Fruit fly (Drosophila melanogaster) Kc167 (cell line): ENCODE data around the gene eIF3g1.
A peak's percentile ranks its signal among the peaks of the same experiment; 100 is the strongest.

Experiments
- Myc ChIP-seq: fragments of >200 bp; optimal IDR thresholded peaks from 2 replicates; lab custom pipeline; 2017; ENCODE audit warnings: missing external identifiers
- Sin3A ChIP-seq: fragments of >200 bp; optimal IDR thresholded peaks from 2 replicates; lab custom pipeline; 2018; ENCODE audit warnings: missing external identifiers
- h ChIP-seq: fragments of >200 bp; optimal IDR thresholded peaks from 3 replicates; lab custom pipeline; 2018; ENCODE audit warnings: missing external identifiers
- insv ChIP-seq: fragments of >200 bp; optimal IDR thresholded peaks from 3 replicates; lab custom pipeline; 2018; ENCODE audit warnings: missing external identifiers
- psq ChIP-seq: fragments of >200 bp; optimal IDR thresholded peaks from 2 replicates; lab custom pipeline; 2017; ENCODE audit warnings: missing external identifiers
- ttk ChIP-seq: sonication (Bioruptor generic); optimal IDR thresholded peaks from 2 replicates; lab custom pipeline; 2017; ENCODE audit warnings: missing external identifiers

eIF3g1 gene

DNA sequence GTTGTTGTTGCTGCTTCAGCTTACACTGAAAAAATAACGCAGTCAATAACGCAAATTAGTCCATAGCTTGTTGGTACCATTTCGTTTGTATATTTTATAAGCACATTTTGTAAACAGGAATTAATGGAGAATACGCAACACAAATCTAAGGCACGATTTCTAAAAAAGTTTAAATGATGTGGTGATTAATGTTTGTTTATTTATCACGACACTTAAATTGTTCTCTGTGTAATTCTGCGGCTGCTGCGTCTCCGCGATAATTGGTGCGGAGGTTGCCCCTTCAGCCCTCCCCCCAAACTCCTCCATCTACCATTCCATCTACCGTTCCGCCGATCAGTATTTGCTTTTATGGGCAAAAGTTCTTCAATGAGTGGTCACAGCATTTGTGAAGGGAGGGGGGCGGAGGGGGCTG is 37.3 kb upstream of the eIF3g1 start:
- TF ChIP-seq ttk (no peak), Myc (lab: Kevin White, UChicago) (no peak)

DNA sequence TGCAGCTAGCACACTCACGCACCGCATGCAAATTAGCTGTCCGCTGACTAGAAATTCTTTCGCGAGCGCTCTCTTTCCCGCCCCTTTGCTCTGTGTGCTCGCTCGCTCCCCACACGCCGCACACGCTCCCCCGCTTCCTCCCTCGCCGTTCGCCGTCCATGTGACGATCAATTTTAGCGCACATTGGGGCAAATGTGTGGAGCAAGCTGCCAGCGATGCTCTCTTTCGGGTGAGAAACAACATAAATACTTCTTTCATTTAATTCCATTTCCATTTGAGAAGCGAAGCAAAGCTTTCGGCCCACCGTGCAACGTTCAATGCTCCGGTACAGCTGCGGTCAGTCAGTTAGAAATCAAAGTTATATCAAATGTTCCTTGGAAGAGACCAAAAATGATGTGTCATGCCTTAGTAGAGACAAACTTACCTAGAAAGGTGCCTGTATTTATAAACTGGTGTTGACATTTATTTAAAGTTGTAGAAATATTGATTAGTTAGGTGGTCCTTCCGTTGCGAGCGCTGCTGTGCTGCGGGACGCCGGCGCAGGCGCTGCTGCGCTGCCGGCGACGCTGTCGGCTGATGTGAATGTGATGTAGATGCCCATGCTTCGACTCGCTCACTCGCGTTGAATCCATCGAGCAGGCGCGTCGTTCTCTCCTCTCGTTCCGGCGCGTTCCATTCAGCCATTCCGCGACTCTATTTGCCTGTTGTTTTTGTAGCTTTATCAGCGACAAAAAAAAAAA is 36.1 kb upstream of the eIF3g1 start:
- TF ChIP-seq h (lab: Kevin White, UChicago) = no peak
- no peak for TF ChIP-seq insv
- TF ChIP-seq Myc (lab: Kevin White, UChicago) = no peak
- no peak for TF ChIP-seq ttk
- TF ChIP-seq psq (lab: Kevin White, UChicago) = no peak
- no peak for TF ChIP-seq Sin3A

DNA sequence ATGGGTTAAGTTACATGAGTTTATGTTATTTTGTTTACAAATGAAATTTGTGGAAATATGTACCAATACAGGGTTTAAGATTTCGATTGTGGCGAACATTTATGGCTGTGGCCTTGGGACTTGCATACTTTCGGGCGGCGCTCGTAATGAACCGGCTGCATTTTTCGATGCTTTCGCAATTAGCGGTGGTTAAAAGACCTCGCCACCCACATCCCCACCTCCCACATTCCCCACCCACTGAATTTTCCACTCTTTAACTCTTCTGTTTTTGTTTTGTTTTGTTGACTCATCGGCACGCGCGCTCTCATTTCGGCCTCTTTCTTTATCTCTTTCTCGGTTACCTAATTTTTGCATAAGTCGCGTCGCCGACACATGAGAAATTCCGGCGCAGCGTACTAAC is 35.5 kb upstream of the eIF3g1 start:
- TF ChIP-seq ttk (no peak), Sin3A (no peak), h (lab: Kevin White, UChicago) (no peak), Myc (lab: Kevin White, UChicago) (no peak), psq (lab: Kevin White, UChicago) (no peak)

DNA sequence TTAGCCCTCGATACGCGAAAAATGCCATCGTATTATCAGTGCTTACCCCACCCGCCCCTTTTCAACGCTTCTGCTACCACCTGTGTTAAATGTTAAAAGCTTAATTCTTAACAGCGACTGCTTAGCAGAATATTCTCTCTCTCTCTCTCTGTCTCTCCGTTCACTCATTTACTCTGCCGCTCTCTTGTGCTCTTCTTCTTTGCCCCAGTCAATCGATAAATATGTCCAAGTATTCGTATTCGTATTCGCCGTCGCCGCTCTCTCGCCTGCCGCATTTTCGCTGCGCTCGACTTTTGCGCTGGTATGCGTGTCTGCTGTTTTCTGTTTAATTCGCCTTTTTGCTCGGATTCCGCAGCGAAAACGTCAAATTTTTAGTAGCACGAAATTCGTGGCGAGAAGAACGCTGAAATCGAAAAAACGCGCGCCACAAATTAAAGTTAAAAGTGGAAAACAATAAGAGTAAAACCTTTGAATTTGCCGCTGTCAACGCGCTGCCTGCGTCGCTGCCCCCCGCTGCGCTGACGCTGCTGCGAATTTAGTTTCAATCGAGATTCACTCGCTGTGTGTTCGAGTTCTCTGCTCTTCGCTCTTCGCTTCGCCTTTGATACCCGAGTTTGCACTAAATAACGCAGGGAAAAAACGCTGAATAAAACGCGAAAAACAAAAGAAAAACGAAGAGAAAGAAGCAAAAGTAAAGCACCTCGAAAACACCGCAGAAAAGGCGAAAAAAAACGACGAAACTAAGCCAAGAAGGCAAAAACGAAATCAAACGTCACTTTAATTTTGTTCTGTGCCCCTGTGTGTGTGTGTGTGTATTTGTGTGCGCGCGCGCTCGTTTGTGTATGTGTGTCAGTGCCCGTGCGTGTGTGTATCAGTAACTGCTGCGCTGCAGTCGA is 32.6 kb upstream of the eIF3g1 start:
- TF ChIP-seq h (lab: Kevin White, UChicago) (no peak), insv (no peak), Sin3A (no peak), Myc (lab: Kevin White, UChicago) (no peak), psq (lab: Kevin White, UChicago) (no peak), ttk (no peak)

DNA sequence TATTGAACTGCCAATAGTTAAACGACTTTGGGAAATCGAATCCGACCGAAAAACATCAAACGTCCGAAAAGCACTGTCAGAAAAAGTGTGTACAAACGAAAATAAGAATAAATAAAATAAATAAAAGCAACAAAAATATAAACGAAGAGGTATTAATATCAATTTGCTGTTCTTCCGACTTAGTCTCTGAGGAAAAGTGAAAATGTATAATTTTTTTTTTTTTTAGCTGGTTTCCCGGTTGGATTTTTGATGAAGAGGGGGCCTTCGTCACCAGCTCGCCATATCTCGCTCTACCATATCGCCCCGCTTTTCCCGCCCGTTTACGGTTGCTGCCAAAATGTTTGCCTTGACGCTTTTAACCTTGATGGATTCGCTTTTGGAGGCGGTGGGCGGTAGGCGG is 28.5 kb upstream of the eIF3g1 start:
- TF ChIP-seq h (lab: Kevin White, UChicago) = no peak
- no peak for TF ChIP-seq psq (lab: Kevin White, UChicago)
- TF ChIP-seq Myc (lab: Kevin White, UChicago) = no peak

DNA sequence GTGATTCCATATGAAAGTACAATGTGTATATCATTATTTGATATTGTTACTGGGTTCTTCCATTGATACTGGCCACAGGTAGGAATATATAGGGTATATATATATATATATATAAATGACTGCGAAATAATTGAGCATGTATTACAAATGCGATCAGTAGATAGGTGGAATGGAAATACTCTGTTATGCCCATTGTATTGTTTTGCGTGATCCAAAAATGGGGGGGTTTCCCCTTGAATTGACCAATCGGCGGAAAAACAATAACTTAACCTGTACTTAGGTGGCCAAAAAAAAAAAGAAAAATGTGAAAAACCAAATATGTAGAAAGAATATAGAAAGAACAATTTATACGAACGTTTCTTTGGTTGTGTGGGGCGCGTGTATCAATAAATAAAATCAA is 27.8 kb upstream of the eIF3g1 start:
- no peak for TF ChIP-seq Sin3A
- TF ChIP-seq h (lab: Kevin White, UChicago) = no peak
- TF ChIP-seq Myc (lab: Kevin White, UChicago) = no peak
- TF ChIP-seq insv = no peak
- TF ChIP-seq psq (lab: Kevin White, UChicago) = no peak
- no peak for TF ChIP-seq ttk

DNA sequence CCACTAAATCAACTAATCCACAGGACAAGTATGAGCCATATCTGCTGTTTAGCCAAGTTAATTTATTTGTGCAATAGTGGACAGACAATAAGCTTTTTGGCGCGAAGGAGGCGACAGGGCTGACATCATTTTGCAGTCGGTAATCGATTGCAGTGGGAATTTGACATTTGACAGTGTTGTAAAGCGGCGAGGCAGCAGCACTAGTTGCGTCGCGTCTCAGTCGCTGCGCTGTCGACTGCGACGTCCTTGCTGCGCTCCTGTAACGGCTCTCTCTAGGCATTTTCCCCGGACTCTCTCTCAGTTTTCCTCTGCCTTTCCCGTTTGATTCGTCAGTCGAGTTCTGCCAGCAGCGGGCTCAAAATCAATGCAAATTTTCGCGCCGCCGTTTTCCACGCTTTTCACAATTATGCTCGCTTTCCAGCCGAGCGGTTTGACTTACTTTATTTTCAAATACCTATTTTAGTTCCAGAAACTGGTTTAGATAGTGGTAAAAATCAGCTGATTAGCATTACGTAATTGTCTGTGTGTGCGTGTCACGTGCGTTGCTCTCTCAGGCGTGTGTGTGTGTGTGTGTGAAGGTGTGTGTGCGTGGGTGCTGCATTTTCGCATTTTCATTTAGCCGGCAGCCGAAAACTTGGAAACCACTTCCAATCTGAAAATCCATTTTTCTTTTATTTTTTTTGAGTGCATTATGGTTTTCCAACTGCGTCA is 26.8 kb upstream of the eIF3g1 start:
- no peak for TF ChIP-seq psq (lab: Kevin White, UChicago)
- no peak for TF ChIP-seq h (lab: Kevin White, UChicago)
- no peak for TF ChIP-seq insv
- TF ChIP-seq ttk = no peak
- TF ChIP-seq Sin3A = no peak
- no peak for TF ChIP-seq Myc (lab: Kevin White, UChicago)

DNA sequence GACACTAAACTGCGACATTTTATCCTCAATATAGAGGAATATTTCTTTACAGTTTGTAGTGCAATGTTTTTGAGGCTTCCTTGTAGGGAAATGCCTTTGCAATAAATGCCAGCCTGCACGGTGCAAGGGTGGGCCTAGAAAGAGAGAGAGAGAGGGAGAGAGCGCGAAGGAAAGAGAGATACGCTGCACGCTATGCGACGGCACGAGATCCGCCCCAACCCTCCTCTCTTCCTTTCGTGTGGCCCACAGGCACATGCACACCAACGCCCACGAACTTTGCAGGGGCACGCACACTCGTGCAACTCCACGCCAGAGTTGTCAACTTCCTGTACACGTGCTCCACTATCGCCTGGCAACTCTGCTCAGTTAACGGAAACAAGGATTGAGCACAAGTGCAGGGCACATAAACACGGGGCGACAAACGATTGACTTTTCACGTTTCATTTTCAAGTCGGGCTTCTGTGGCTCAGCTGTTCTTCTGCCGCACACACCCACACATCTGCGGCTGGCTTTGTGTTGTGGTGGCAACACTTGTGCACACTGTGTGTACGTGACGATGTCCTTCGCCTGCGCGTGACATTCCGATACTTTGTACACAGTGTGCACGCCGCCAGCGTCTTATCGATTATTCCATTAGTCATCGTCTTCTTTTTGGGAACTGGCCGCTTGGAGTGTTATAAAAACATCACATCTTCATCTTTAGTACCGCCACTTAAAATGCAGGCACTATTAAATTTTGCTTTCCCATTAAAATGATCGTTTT is 26.0 kb upstream of the eIF3g1 start:
- TF ChIP-seq insv = no peak
- no peak for TF ChIP-seq Sin3A
- TF ChIP-seq psq (lab: Kevin White, UChicago) = no peak
- no peak for TF ChIP-seq h (lab: Kevin White, UChicago)
- no peak for TF ChIP-seq ttk
- TF ChIP-seq Myc (lab: Kevin White, UChicago) = no peak

DNA sequence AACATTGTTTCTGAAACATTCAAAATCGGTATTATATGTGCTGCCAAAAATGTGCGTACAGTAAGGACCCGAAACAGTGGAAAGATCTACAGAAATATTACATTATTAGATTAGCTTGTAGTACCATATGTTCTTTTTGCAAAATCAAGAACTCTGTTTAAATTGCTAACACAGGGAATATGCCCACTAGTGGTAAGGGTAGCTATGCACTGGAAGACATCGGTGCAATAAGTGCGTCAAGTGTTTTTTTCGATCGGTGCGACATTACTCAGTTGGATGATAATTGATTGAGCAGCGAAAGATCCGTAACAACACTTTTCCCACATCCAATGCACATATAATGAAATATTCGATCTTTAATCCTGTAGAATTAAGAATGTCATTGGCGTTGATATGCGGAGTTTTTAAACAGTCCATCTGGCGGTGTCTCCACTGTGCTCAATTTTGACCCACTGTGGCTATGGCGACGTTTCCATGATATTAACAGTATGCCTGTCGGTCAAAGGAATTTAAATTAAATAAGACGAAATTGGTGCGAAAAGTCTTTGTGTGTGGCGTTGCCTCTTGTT is 25.0 kb upstream of the eIF3g1 start:
- TF ChIP-seq h (lab: Kevin White, UChicago) (no peak), insv (no peak), Sin3A (no peak), psq (lab: Kevin White, UChicago) (no peak), Myc (lab: Kevin White, UChicago) (no peak), ttk (no peak)

DNA sequence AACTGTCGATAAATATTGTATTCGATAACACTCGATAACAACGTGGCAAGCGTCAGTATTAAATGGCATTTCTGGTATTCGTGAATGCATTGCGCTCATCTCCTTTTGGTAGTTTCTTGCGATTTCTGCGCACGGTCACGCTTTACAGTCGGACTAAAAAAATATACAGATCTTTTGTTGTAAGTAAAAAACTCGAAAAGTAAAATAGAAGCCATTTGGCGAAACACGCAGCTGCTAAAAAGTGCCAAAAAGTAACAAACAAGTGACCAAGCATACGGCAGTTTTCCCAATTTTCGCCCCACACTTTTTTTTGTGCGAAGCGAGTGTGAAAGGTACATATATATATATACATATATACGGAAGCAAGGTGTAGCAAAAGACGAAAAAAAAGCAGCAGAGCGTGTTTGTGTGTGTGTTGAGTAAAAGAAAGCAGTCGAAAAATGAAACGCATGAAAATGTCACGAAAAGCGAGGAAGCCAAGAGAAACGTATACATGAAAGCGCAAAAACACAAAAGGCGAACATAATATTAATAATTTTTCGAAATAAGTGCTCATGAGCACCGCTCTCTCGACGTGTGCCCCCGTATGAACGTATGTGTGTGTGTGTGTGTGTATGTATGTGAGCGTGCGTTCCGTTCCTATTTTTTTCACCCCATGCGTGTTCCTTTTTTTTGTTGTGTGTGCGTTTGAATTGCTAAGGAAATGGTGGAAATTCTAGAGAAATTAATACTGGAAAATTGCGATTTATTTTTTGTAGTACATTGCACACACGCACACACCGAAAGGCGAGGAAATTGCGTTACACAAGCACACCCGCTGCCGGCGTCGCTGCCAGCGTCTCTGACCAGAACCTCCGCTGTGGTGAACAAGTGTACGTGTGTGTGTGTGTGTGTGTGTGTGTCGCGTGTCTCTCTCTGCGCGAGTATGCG is 24.0 kb upstream of the eIF3g1 start, which contains the start of gene sgg:
Gene sgg, plus strand, starts transcription at position 106 of the 930 bp plus-strand sequence.
- TF ChIP-seq h (lab: Kevin White, UChicago) = no peak
- TF ChIP-seq Myc (lab: Kevin White, UChicago) = no peak
- peak; percentile 40 for TF ChIP-seq psq (lab: Kevin White, UChicago)
- no peak for TF ChIP-seq insv

DNA sequence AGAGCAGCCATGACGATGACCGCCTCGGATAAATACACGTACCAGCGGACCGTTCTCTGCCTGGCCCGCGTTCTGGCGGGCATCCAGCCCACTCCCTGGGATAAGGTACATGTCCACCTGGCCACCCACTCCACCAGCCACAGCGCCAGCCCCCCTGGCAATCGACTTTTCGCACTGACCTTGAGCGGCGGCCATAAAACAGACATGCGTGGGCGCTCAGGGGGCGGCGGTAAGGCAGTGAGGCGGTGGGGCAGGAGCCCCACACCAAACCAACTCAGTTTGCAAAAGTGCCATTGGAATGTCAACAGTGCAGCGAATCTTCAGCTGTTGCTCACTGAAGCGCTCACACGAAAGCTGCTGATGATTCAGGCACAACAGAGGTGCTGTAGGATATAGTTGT is 14.9 kb upstream of the eIF3g1 start:
- TF ChIP-seq psq (lab: Kevin White, UChicago) (no peak), Myc (lab: Kevin White, UChicago) (no peak), h (lab: Kevin White, UChicago) (no peak), ttk (no peak), insv (no peak), Sin3A (no peak)
